Fruit fly (Drosophila melanogaster) whole organism, embryonic: ENCODE results near the gene CG10984.

Experiments
- Bdp1 ChIP-seq: fragments of 200-800 bp; sonication (Bioruptor generic); optimal IDR thresholded peaks from 3 replicates; lab custom pipeline; 2016; ENCODE audit warnings: missing biosample characterization, missing genetic modification characterization
- CG10979 ChIP-seq: fragments of 200-800 bp; sonication (Bioruptor generic); optimal IDR thresholded peaks from 2 replicates; lab custom pipeline; 2018; ENCODE audit warnings: missing biosample characterization, mild to moderate bottlenecking, missing genetic modification characterization, moderate library complexity
- CG12236 ChIP-seq: fragments of 200-800 bp; sonication (Bioruptor generic); optimal IDR thresholded peaks from 2 replicates; lab custom pipeline; 2016; ENCODE audit warnings: missing biosample characterization, missing genetic modification characterization
- CG12744 ChIP-seq: fragments of 200-800 bp; sonication (Bioruptor generic); optimal IDR thresholded peaks from 2 replicates; lab custom pipeline; 2016; ENCODE audit warnings: missing biosample characterization, missing genetic modification characterization
- CG1647 ChIP-seq: fragments of 200-800 bp; sonication (Bioruptor generic); optimal IDR thresholded peaks from 3 replicates; lab custom pipeline; 2016; ENCODE audit warnings: missing biosample characterization, missing genetic modification characterization
- CG16863 ChIP-seq: fragments of 200-800 bp; sonication (Bioruptor generic); optimal IDR thresholded peaks from 3 replicates; lab custom pipeline; 2016; ENCODE audit warnings: missing biosample characterization, missing genetic modification characterization
- CG18764 ChIP-seq: fragments of 200-800 bp; sonication (Bioruptor generic); optimal IDR thresholded peaks from 3 replicates; lab custom pipeline; 2016; ENCODE audit warnings: missing biosample characterization, missing genetic modification characterization
- CG2120 ChIP-seq: fragments of 200-800 bp; sonication (Bioruptor generic); optimal IDR thresholded peaks from 3 replicates; lab custom pipeline; 2016; ENCODE audit warnings: missing biosample characterization, missing genetic modification characterization
- CG2202 ChIP-seq: fragments of 200-800 bp; sonication (Bioruptor generic); optimal IDR thresholded peaks from 2 replicates; lab custom pipeline; 2018; ENCODE audit warnings: missing biosample characterization, mild to moderate bottlenecking, missing genetic modification characterization
- CG2875 ChIP-seq: fragments of 200-800 bp; sonication (Bioruptor generic); optimal IDR thresholded peaks from 2 replicates; lab custom pipeline; 2017; ENCODE audit warnings: missing biosample characterization, mild to moderate bottlenecking, missing genetic modification characterization, missing genetic modification reagents
- CG2889 ChIP-seq: fragments of 200-800 bp; sonication (Bioruptor generic); IDR thresholded peaks from 3 replicates; pipeline ENCODE4 v1.3.6; 2022; ENCODE audit warnings: missing biosample characterization, missing genetic modification characterization
- CG31388 ChIP-seq: fragments of 200-800 bp; sonication (Bioruptor generic); optimal IDR thresholded peaks from 2 replicates; lab custom pipeline; 2016; ENCODE audit warnings: missing biosample characterization, missing genetic modification characterization
- CG42726 ChIP-seq: fragments of 200-800 bp; sonication (Bioruptor generic); IDR thresholded peaks from 2 replicates; pipeline ENCODE4 v1.3.6; 2022; ENCODE audit warnings: missing biosample characterization, missing genetic modification characterization; ENCODE audit not compliant: partially characterized antibody
- CG6791 ChIP-seq: fragments of 200-800 bp; sonication (Bioruptor generic); IDR thresholded peaks from 3 replicates; pipeline ENCODE4 v1.3.6; 2022; ENCODE audit warnings: missing biosample characterization, missing genetic modification characterization; ENCODE audit not compliant: partially characterized antibody
- CG6854 ChIP-seq: fragments of 200-800 bp; sonication (Bioruptor generic); optimal IDR thresholded peaks from 3 replicates; lab custom pipeline; 2017; ENCODE audit warnings: missing biosample characterization, mild to moderate bottlenecking, missing genetic modification characterization
- CG7271 ChIP-seq: fragments of 200-800 bp; sonication (Bioruptor generic); optimal IDR thresholded peaks from 2 replicates; lab custom pipeline; 2018; ENCODE audit warnings: missing biosample characterization, mild to moderate bottlenecking, missing genetic modification characterization, moderate library complexity
- CG7556 ChIP-seq: fragments of 200-800 bp; sonication (Bioruptor generic); optimal IDR thresholded peaks from 2 replicates; lab custom pipeline; 2017; ENCODE audit warnings: missing biosample characterization, mild to moderate bottlenecking, missing genetic modification characterization
- CG8290 ChIP-seq, 3 experiments: fragments of 200-800 bp; sonication (Bioruptor generic); optimal IDR thresholded peaks; 2 replicates each; lab custom pipeline; 2016 to 2019; ENCODE audit warnings: missing biosample characterization in 3 of 3, missing genetic modification characterization in 3 of 3, mild to moderate bottlenecking in 2 of 3, moderate library complexity in 1 of 3
- CG8765 ChIP-seq: fragments of 200-800 bp; sonication (Bioruptor generic); IDR thresholded peaks from 2 replicates; pipeline ENCODE4 v1.3.6; 2022; ENCODE audit warnings: missing biosample characterization, missing genetic modification characterization
- E2f2 ChIP-seq: fragments of 200-800 bp; sonication (Bioruptor generic); IDR thresholded peaks from 2 replicates; pipeline ENCODE4 v1.3.6; 2022; ENCODE audit warnings: missing biosample characterization, missing genetic modification characterization
- MBD-R2 ChIP-seq: fragments of 200-800 bp; sonication (Bioruptor generic); IDR thresholded peaks from 2 replicates; pipeline ENCODE4 v1.3.6; 2022; ENCODE audit warnings: missing biosample characterization, missing genetic modification characterization
- MTF-1 ChIP-seq: fragments of 200-800 bp; sonication (Bioruptor generic); optimal IDR thresholded peaks from 2 replicates; lab custom pipeline; 2018; ENCODE audit warnings: missing biosample characterization, mild to moderate bottlenecking, missing genetic modification characterization, borderline replicate concordance
- Mrtf ChIP-seq: fragments of 200-800 bp; sonication (Bioruptor generic); IDR thresholded peaks from 3 replicates; pipeline ENCODE4 v1.3.6; 2022; ENCODE audit warnings: missing biosample characterization, missing genetic modification characterization
- Myb ChIP-seq: fragments of 200-800 bp; sonication (Bioruptor generic); optimal IDR thresholded peaks from 2 replicates; lab custom pipeline; 2016; ENCODE audit warnings: missing biosample characterization, missing genetic modification characterization
- NC2β ChIP-seq: fragments of 200-800 bp; sonication (Bioruptor generic); optimal IDR thresholded peaks from 2 replicates; lab custom pipeline; 2016; ENCODE audit warnings: missing biosample characterization, missing genetic modification characterization
- PHDP ChIP-seq: fragments of 200-800 bp; sonication (Bioruptor generic); optimal IDR thresholded peaks from 3 replicates; lab custom pipeline; 2018; ENCODE audit warnings: missing biosample characterization, mild to moderate bottlenecking, missing genetic modification characterization, moderate library complexity
- Rx ChIP-seq: fragments of 200-800 bp; sonication (Bioruptor generic); IDR thresholded peaks from 2 replicates; pipeline ENCODE4 v1.3.6; 2022; ENCODE audit warnings: missing biosample characterization, missing genetic modification characterization
- Scr ChIP-seq: fragments of 200-800 bp; sonication (Bioruptor generic); IDR thresholded peaks from 2 replicates; pipeline ENCODE4 v1.3.6; 2022; ENCODE audit warnings: missing biosample characterization, missing genetic modification characterization; ENCODE audit not compliant: partially characterized antibody
- Sry-δ ChIP-seq: fragments of 200-800 bp; sonication (Bioruptor generic); optimal IDR thresholded peaks from 2 replicates; lab custom pipeline; 2016; ENCODE audit warnings: missing biosample characterization, missing genetic modification characterization
- Taf1 ChIP-seq: fragments of 200-800 bp; sonication (Bioruptor generic); IDR thresholded peaks from 2 replicates; pipeline ENCODE4 v1.3.6; 2022; ENCODE audit warnings: missing biosample characterization, missing genetic modification characterization
- Tbp ChIP-seq: fragments of >200 bp; optimal IDR thresholded peaks from 2 replicates; lab custom pipeline; 2018; ENCODE audit warnings: missing biosample characterization, missing genetic modification characterization
- Usf ChIP-seq: fragments of 200-800 bp; sonication (Bioruptor generic); optimal IDR thresholded peaks from 2 replicates; lab custom pipeline; 2017; ENCODE audit warnings: missing genotype, missing biosample characterization, missing genetic modification characterization
- YL-1 ChIP-seq: fragments of 200-800 bp; sonication (Bioruptor generic); optimal IDR thresholded peaks from 3 replicates; lab custom pipeline; 2017; ENCODE audit warnings: missing biosample characterization, mild to moderate bottlenecking, missing genetic modification characterization
- cas ChIP-seq: fragments of 200-800 bp; sonication (Bioruptor generic); IDR thresholded peaks from 2 replicates; pipeline ENCODE4 v1.3.6; 2022; ENCODE audit warnings: missing biosample characterization, missing genetic modification characterization
- croc ChIP-seq: fragments of 200-800 bp; sonication (Bioruptor generic); conservative IDR thresholded peaks from 3 replicates; pipeline ENCODE4 v1.3.6; 2022; ENCODE audit warnings: missing biosample characterization, missing genetic modification characterization
- eve ChIP-seq, 2 experiments: fragments of >200 bp; optimal IDR thresholded peaks; 2 replicates each; lab custom pipeline; 2017; ENCODE audit warnings: missing biosample characterization in 2 of 2, missing genetic modification characterization in 2 of 2
- gcm2 ChIP-seq: fragments of 200-800 bp; sonication (Bioruptor generic); optimal IDR thresholded peaks from 2 replicates; lab custom pipeline; 2016; ENCODE audit warnings: missing biosample characterization, missing genetic modification characterization
- gro ChIP-seq: fragments of 200-800 bp; sonication (Bioruptor generic); optimal IDR thresholded peaks from 2 replicates; lab custom pipeline; 2016; ENCODE audit warnings: missing biosample characterization, missing genetic modification characterization
- insv ChIP-seq, 2 experiments: fragments of 200-800 bp; sonication (Bioruptor generic); optimal IDR thresholded peaks; 3 replicates each; lab custom pipeline; 2016 to 2018; ENCODE audit warnings: missing biosample characterization in 2 of 2, missing genetic modification characterization in 2 of 2
- jumu ChIP-seq: fragments of 200-800 bp; sonication (Bioruptor generic); optimal IDR thresholded peaks from 3 replicates; lab custom pipeline; 2016; ENCODE audit warnings: missing biosample characterization, missing genetic modification characterization
- kah ChIP-seq: fragments of 200-800 bp; sonication (Bioruptor generic); optimal IDR thresholded peaks from 2 replicates; lab custom pipeline; 2018; ENCODE audit warnings: missing biosample characterization, mild to moderate bottlenecking, missing genetic modification characterization
- lov ChIP-seq, 2 experiments: fragments of 200-800 bp in 1 of 2; fragments of >200 bp in 1 of 2; sonication (Bioruptor generic) in 1 of 2; IDR thresholded peaks in 1 of 2; optimal IDR thresholded peaks in 1 of 2; 2 replicates in 1 of 2; 3 replicates in 1 of 2; pipeline versions ENCODE4 v1.3.6 to Lab custom; 2017 to 2022; ENCODE audit warnings: missing biosample characterization in 1 of 2, missing genetic modification characterization in 1 of 2
- mld ChIP-seq: fragments of 200-800 bp; sonication (Bioruptor generic); IDR thresholded peaks from 3 replicates; pipeline ENCODE4 v1.3.6; 2022; ENCODE audit warnings: missing biosample characterization, missing genetic modification characterization; ENCODE audit not compliant: partially characterized antibody
- org-1 ChIP-seq: fragments of 200-800 bp; sonication (Bioruptor generic); optimal IDR thresholded peaks from 2 replicates; lab custom pipeline; 2017; ENCODE audit warnings: missing biosample characterization, missing genetic modification characterization
- prd ChIP-seq, 3 experiments: fragments of >200 bp in 2 of 3; fragments of 200-800 bp in 1 of 3; sonication (Bioruptor generic) in 1 of 3; optimal IDR thresholded peaks in 2 of 3; IDR thresholded peaks in 1 of 3; 2 replicates in 2 of 3; 3 replicates in 1 of 3; pipeline versions ENCODE4 v1.3.6 to Lab custom; 2017 to 2022; ENCODE audit warnings: missing biosample characterization in 1 of 3, missing genetic modification characterization in 1 of 3
- sc ChIP-seq, 3 experiments: fragments of >200 bp in 2 of 3; fragments of 200-800 bp in 1 of 3; sonication (Bioruptor generic) in 1 of 3; optimal IDR thresholded peaks; 2 replicates in 2 of 3; 3 replicates in 1 of 3; lab custom pipeline; 2017; ENCODE audit warnings: mild to moderate bottlenecking in 1 of 3, missing biosample characterization in 1 of 3, missing genetic modification characterization in 1 of 3, missing genetic modification reagents in 1 of 3
- schlank ChIP-seq: fragments of 200-800 bp; sonication (Bioruptor generic); optimal IDR thresholded peaks from 2 replicates; lab custom pipeline; 2018; ENCODE audit warnings: missing biosample characterization, mild to moderate bottlenecking, missing genetic modification characterization
- sna ChIP-seq: fragments of 200-800 bp; sonication (Bioruptor generic); IDR thresholded peaks from 2 replicates; pipeline ENCODE4 v1.3.6; 2022; ENCODE audit warnings: missing biosample characterization, missing genetic modification characterization; ENCODE audit not compliant: partially characterized antibody
- twi ChIP-seq: fragments of 200-800 bp; optimal IDR thresholded peaks from 2 replicates; lab custom pipeline; 2019; ENCODE audit warnings: missing biosample characterization, mild to moderate bottlenecking, missing genetic modification characterization, moderate library complexity

CG10984 gene

dm6 chr3L:12754769-12755189 lies 4.9 kb downstream of the CG10984 start, which contains the start of the genes CG10973 and Vps13D (continued):
- no peak for TF ChIP-seq CG31388 (GFP tag; lab: Kevin White, UChicago)
- peak; percentile 18 for TF ChIP-seq NC2β (GFP tag; lab: Kevin White, UChicago)
- no peak for TF ChIP-seq cas
- TF ChIP-seq CG1647 (GFP tag; lab: Kevin White, UChicago): peak; percentile 57
- peak; percentile 36 for TF ChIP-seq org-1 (GFP tag; lab: Kevin White, UChicago)
- TF ChIP-seq Mrtf (GFP tag; lab: Robert Waterston, UW): no peak
- no peak for TF ChIP-seq CG8765 (GFP tag; lab: Robert Waterston, UW)
- peak; percentile 27 for TF ChIP-seq CG16863 (GFP tag; lab: Kevin White, UChicago)
- TF ChIP-seq CG18764 (GFP tag; lab: Kevin White, UChicago): peak; percentile 100
- TF ChIP-seq CG6791 (GFP tag; lab: Robert Waterston, UW): peak; percentile 87
- peak; percentile 73 for TF ChIP-seq MBD-R2 (GFP tag; lab: Robert Waterston, UW)
- no peak for TF ChIP-seq CG7556 (GFP tag; lab: Kevin White, UChicago)
- peak; percentile 86 for TF ChIP-seq Sry-δ (GFP tag; lab: Kevin White, UChicago)
- no peak for TF ChIP-seq CG2889 (GFP tag; lab: Robert Waterston, UW)
- TF ChIP-seq twi (tag; lab: Kevin White, UChicago): no peak
- no peak for TF ChIP-seq lov (optimal IDR thresholded peaks at IDR 0.05; lab: Kevin White, UChicago)
- no peak for TF ChIP-seq lov (GFP tag; IDR thresholded peaks at IDR 0.05; lab: Robert Waterston, UW)
- peak; percentile 40; the same call in 1 of the 2 replicates for TF ChIP-seq E2f2 (GFP tag; lab: Robert Waterston, UW)
- peak; percentile 81 for TF ChIP-seq CG2875 (GFP tag; lab: Kevin White, UChicago)
- peak; percentile 40 for TF ChIP-seq CG7271
- peak in 1 of 2 experiments; percentile 66 for TF ChIP-seq eve (GFP tag; optimal IDR thresholded peaks at IDR 0.05; lab: Kevin White, UChicago)
- TF ChIP-seq kah: peak; percentile 85
- no peak for TF ChIP-seq CG2202
- TF ChIP-seq CG12236 (GFP tag; lab: Kevin White, UChicago): peak; percentile 49
- TF ChIP-seq schlank (tag; lab: Kevin White, UChicago): peak; percentile 69
- TF ChIP-seq Usf (GFP tag; lab: Kevin White, UChicago): no peak
- TF ChIP-seq MTF-1 (GFP tag; lab: Kevin White, UChicago): peak; percentile 84
- TF ChIP-seq Scr (GFP tag; lab: Robert Waterston, UW): peak; percentile 92
- peak; percentile 9 for TF ChIP-seq gcm2 (GFP tag; lab: Kevin White, UChicago)
- TF ChIP-seq CG2120 (GFP tag; lab: Kevin White, UChicago): peak; percentile 53
- peak; percentile 90 for TF ChIP-seq sna (GFP tag; lab: Robert Waterston, UW)
- peak; percentile 32 for TF ChIP-seq CG8290 (GFP tag; optimal IDR thresholded peaks at IDR 0.05; lab: Kevin White, UChicago)
- no peak for TF ChIP-seq CG8290 (tag; optimal IDR thresholded peaks at IDR 0.05; lab: Kevin White, UChicago)
- no peak for TF ChIP-seq CG6854 (GFP tag; lab: Kevin White, UChicago)
- peak; percentile 16 for TF ChIP-seq Myb
- TF ChIP-seq mld (GFP tag; lab: Robert Waterston, UW): peak; percentile 77; the same call in 2 of the 3 replicates
- TF ChIP-seq Taf1 (GFP tag; lab: Robert Waterston, UW): no peak
- TF ChIP-seq PHDP: no peak
- TF ChIP-seq Bdp1 (GFP tag; lab: Kevin White, UChicago): peak; percentile 45
- TF ChIP-seq CG12744 (GFP tag; lab: Kevin White, UChicago): no peak
- peak; percentile 11 for TF ChIP-seq gro (GFP tag; lab: Kevin White, UChicago)
- TF ChIP-seq Rx (GFP tag; lab: Robert Waterston, UW): no peak
- TF ChIP-seq insv (GFP tag; optimal IDR thresholded peaks at IDR 0.05; lab: Kevin White, UChicago): peak in 1 of 2 experiments; percentile 64
- TF ChIP-seq sc (optimal IDR thresholded peaks at IDR 0.05; lab: Kevin White, UChicago): no peak
- peak; percentile 54 for TF ChIP-seq sc (GFP tag; optimal IDR thresholded peaks at IDR 0.05; lab: Kevin White, UChicago)
- no peak for TF ChIP-seq jumu
- TF ChIP-seq prd (optimal IDR thresholded peaks at IDR 0.05; lab: Kevin White, UChicago): no peak
- no peak for TF ChIP-seq prd (GFP tag; IDR thresholded peaks at IDR 0.05; lab: Robert Waterston, UW)
- peak; percentile 91 for TF ChIP-seq YL-1 (GFP tag; lab: Kevin White, UChicago)
- no peak for TF ChIP-seq CG10979 (tag; lab: Kevin White, UChicago)
- TF ChIP-seq CG42726 (GFP tag; lab: Robert Waterston, UW): peak; percentile 67; the same call in 1 of the 2 replicates
- TF ChIP-seq Tbp (GFP tag; lab: Kevin White, UChicago): no peak
- no peak for TF ChIP-seq croc
